Fruit fly (Drosophila melanogaster): ENCODE data around the gene CG31126.

DNA sequence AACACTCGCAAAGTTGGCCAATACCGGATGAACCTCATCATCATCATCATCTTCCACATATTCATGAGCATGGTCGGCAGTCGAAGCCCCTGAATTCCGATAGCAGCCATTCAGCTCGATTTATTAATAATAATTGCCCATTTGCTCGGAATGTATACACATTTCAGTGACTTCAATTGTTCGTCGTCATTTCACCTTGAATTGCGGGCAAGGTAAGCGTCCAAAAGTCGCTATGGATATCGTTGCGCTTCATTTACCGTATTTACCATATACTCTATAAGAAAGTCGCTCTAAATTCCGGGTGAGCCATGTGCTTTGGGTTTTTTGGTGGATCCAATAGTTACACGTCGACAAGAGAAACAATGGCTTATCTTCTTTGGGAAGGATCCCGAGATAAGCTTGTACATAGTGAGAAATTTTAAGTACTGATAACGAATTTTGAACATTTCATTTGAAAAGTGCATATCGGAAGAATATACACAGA lies 33.4 kb upstream of the CG31126 start:
- no peak for TF ChIP-seq Crg-1 (GFP tag; optimal IDR thresholded peaks at IDR 0.05)
- TF ChIP-seq toe (GFP tag; optimal IDR thresholded peaks at IDR 0.05), result no peak

All from whole organism, adult.